Fruit fly (Drosophila melanogaster): Measurements from ENCODE around the gene p38a.

Gene p38a

DNA sequence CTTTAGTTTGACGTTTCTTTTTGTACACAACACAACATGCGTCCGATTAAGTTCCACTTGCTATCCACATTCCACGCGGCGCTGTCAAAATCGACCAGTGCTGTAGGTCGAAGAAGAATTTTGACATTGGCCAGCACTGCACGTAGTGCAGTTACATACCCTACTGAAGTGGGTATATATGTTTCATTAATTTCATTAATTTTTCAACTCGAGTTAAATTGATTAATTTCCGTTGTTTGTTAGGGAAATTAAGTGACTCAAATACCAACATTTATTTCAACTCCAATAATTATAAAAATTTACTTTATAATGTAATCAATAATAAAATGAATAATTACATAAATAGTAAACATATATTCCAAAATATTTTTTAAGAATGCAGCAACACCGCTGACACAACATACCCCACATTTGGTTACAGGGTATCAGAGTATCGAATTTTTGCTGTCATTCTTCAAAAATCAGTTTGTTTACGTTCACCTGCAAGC is 43.2 kb downstream of the p38a start, which contains the start of the genes eIF4EHP and CG18428 (continued):
- TF ChIP-seq Sry-δ (GFP tag; optimal IDR thresholded peaks at IDR 0.05) = peak; percentile 47
- TF ChIP-seq crp (GFP tag; optimal IDR thresholded peaks at IDR 0.05) = peak in 1 of 2 experiments; percentile 74
- peak; percentile 91 for TF ChIP-seq vfl (GFP tag; optimal IDR thresholded peaks at IDR 0.05)
- peak; percentile 99 for TF ChIP-seq CG15011 (GFP tag; optimal IDR thresholded peaks at IDR 0.05)
- no peak; the same call in 1 of the 2 replicates for TF ChIP-seq ttk (GFP tag; IDR thresholded peaks at IDR 0.05)
- peak; percentile 97 for TF ChIP-seq CG7271 (tag; optimal IDR thresholded peaks at IDR 0.05)
- no peak for TF ChIP-seq Ada2b (GFP tag; IDR thresholded peaks at IDR 0.05)
- TF ChIP-seq kni (GFP tag; optimal IDR thresholded peaks at IDR 0.05) = peak; percentile 98
- peak; percentile 86 for TF ChIP-seq CG7745 (tag; optimal IDR thresholded peaks at IDR 0.05)
- no peak for TF ChIP-seq seq (GFP tag; IDR thresholded peaks at IDR 0.05)
- peak; percentile 83 for TF ChIP-seq Antp (GFP tag; optimal IDR thresholded peaks at IDR 0.05)
- peak; percentile 99 for TF ChIP-seq CG2712 (tag; optimal IDR thresholded peaks at IDR 0.05)
- TF ChIP-seq C15 (GFP tag; IDR thresholded peaks at IDR 0.05) = peak; percentile 97; the same call in 1 of the 3 replicates
- no peak for TF ChIP-seq Dfd (GFP tag; optimal IDR thresholded peaks at IDR 0.05)
- TF ChIP-seq ara (GFP tag; IDR thresholded peaks at IDR 0.05) = 0 out of 2 replicates have a peak, but pooled peaks have one; percentile 98
- no peak; the same call in 1 of the 2 replicates for TF ChIP-seq bowl (GFP tag; IDR thresholded peaks at IDR 0.05)
- peak; percentile 99 for TF ChIP-seq BtbVII (GFP tag; optimal IDR thresholded peaks at IDR 0.05)
- no peak for TF ChIP-seq sna (GFP tag; IDR thresholded peaks at IDR 0.05; ENCODE audit: partially characterized antibody)
- TF ChIP-seq btn (GFP tag; optimal IDR thresholded peaks at IDR 0.05) = peak; percentile 62
- peak; percentile 99 for TF ChIP-seq CrebB (tag; optimal IDR thresholded peaks at IDR 0.05)
- TF ChIP-seq dpn (GFP tag; optimal IDR thresholded peaks at IDR 0.05) = peak; percentile 90 to 99
- peak; percentile 95 for TF ChIP-seq Lhr (GFP tag; optimal IDR thresholded peaks at IDR 0.05)
- peak; percentile 70 for TF ChIP-seq Myb (GFP tag; optimal IDR thresholded peaks at IDR 0.05)
- peak; percentile 99 for TF ChIP-seq sqz (GFP tag; optimal IDR thresholded peaks at IDR 0.05)
- no peak; the same call in 1 of the 2 replicates for TF ChIP-seq Nf-YA (GFP tag; IDR thresholded peaks at IDR 0.05)
- TF ChIP-seq unpg (GFP tag; optimal IDR thresholded peaks at IDR 0.05) = peak; percentile 99
- TF ChIP-seq HmgD (GFP tag; optimal IDR thresholded peaks at IDR 0.05) = peak; percentile 71
- peak; percentile 99 for TF ChIP-seq NfI (GFP tag; optimal IDR thresholded peaks at IDR 0.05)
- peak; percentile 97 for TF ChIP-seq onecut (GFP tag; IDR thresholded peaks at IDR 0.05)
- peak; percentile 79 for TF ChIP-seq NC2β (GFP tag; optimal IDR thresholded peaks at IDR 0.05)
- TF ChIP-seq CG2202 (tag; optimal IDR thresholded peaks at IDR 0.05) = peak; percentile 99
- no peak for TF ChIP-seq CG3847 (GFP tag; IDR thresholded peaks at IDR 0.05)
- TF ChIP-seq CG1529 (GFP tag; optimal IDR thresholded peaks at IDR 0.05) = peak; percentile 98
- TF ChIP-seq grau (tag; optimal IDR thresholded peaks at IDR 0.05) = peak; percentile 100
- peak; percentile 99 for TF ChIP-seq sd (tag; optimal IDR thresholded peaks at IDR 0.05)
- TF ChIP-seq Abd-B (GFP tag; optimal IDR thresholded peaks at IDR 0.05) = peak; percentile 99
- TF ChIP-seq salm (tag; optimal IDR thresholded peaks at IDR 0.05) = peak; percentile 98
- TF ChIP-seq CG5180 (GFP tag; optimal IDR thresholded peaks at IDR 0.05) = peak; percentile 91
- no peak for TF ChIP-seq CG42726 (GFP tag; IDR thresholded peaks at IDR 0.05; ENCODE audit: partially characterized antibody)
- peak; percentile 67 for TF ChIP-seq bigmax (GFP tag; optimal IDR thresholded peaks at IDR 0.05)
- TF ChIP-seq ken (GFP tag; IDR thresholded peaks at IDR 0.05) = 0 out of 3 replicates have a peak, but pooled peaks have one; percentile 97
- TF ChIP-seq CG4282 (GFP tag; optimal IDR thresholded peaks at IDR 0.05) = no peak
- peak; percentile 75 for TF ChIP-seq her (GFP tag; optimal IDR thresholded peaks at IDR 0.05)
- TF ChIP-seq ranshi (GFP tag; IDR thresholded peaks at IDR 0.05) = no peak; the same call in 1 of the 2 replicates
- TF ChIP-seq gsb-n (tag; optimal IDR thresholded peaks at IDR 0.05) = peak; percentile 99
- peak; percentile 97 for TF ChIP-seq CG10462 (GFP tag; optimal IDR thresholded peaks at IDR 0.05)
- no peak for TF ChIP-seq CG6689 (GFP tag; IDR thresholded peaks at IDR 0.05)
- TF ChIP-seq bab2 (GFP tag; optimal IDR thresholded peaks at IDR 0.05) = peak; percentile 85
- peak; percentile 96 for TF ChIP-seq CG4617 (GFP tag; optimal IDR thresholded peaks at IDR 0.05; ENCODE audit: borderline replicate concordance)
- peak; percentile 83 for TF ChIP-seq maf-S (GFP tag; optimal IDR thresholded peaks at IDR 0.05)
